Worm (Caenorhabditis elegans): ENCODE measurements around the gene R13D11.3.

R13D11.3 gene

ce11 chrV:849512-849911 is 34.7 kb downstream of the R13D11.3 start, which contains the start of gene srbc-12:
Gene srbc-12, plus strand, starts transcription at chrV:849812.
- no peak for TF ChIP-seq ztf-4 (tag; optimal IDR thresholded peaks at IDR 0.05)
- no peak for TF ChIP-seq elt-2 (tag; optimal IDR thresholded peaks at IDR 0.05)
- no peak for TF ChIP-seq lsy-12 (tag; optimal IDR thresholded peaks at IDR 0.05)
- TF ChIP-seq ceh-16 (tag; optimal IDR thresholded peaks at IDR 0.05): no peak
- TF ChIP-seq unc-62 (GFP tag; optimal IDR thresholded peaks at IDR 0.05): no peak
- TF ChIP-seq ceh-82 (tag; optimal IDR thresholded peaks at IDR 0.05): no peak
- TF ChIP-seq sea-2 (GFP tag; optimal IDR thresholded peaks at IDR 0.05): no peak
- no peak for TF ChIP-seq eor-1 (tag; optimal IDR thresholded peaks at IDR 0.05)
- TF ChIP-seq mml-1 (tag; optimal IDR thresholded peaks at IDR 0.05): no peak
- TF ChIP-seq egl-27 (tag; optimal IDR thresholded peaks at IDR 0.05): no peak
- no peak for TF ChIP-seq pqm-1 (tag; optimal IDR thresholded peaks at IDR 0.05)
- TF ChIP-seq nhr-77 (tag; optimal IDR thresholded peaks at IDR 0.05): no peak
- no peak for TF ChIP-seq ZK546.5 (tag; optimal IDR thresholded peaks at IDR 0.05)

ce11 chrV:852184-852583 is 37.4 kb downstream of the R13D11.3 start, which contains the start of gene K09C6.3:
Gene K09C6.3, plus strand, starts transcription at chrV:852484.
- TF ChIP-seq egl-27 (tag; optimal IDR thresholded peaks at IDR 0.05): no peak
- no peak for TF ChIP-seq elt-1 (tag; optimal IDR thresholded peaks at IDR 0.05)
- no peak for TF ChIP-seq lsy-12 (tag; optimal IDR thresholded peaks at IDR 0.05)
- TF ChIP-seq fos-1 (tag; optimal IDR thresholded peaks at IDR 0.05): no peak

ce11 chrV:854966-855365 is 40.1 kb downstream of the R13D11.3 start, which contains the start of gene K09C6.9:
Gene K09C6.9, minus strand, starts transcription at chrV:855066.
- no peak for TF ChIP-seq nhr-43 (tag; optimal IDR thresholded peaks at IDR 0.05; ENCODE audit: poor library complexity, severe bottlenecking)
- no peak for TF ChIP-seq nhr-67 (tag; optimal IDR thresholded peaks at IDR 0.05)
- no peak for TF ChIP-seq lin-39 (tag; optimal IDR thresholded peaks at IDR 0.05)
- TF ChIP-seq nhr-23 (tag; optimal IDR thresholded peaks at IDR 0.05): no peak
- no peak for TF ChIP-seq elt-2 (tag; optimal IDR thresholded peaks at IDR 0.05)
- no peak for TF ChIP-seq ztf-4 (tag; optimal IDR thresholded peaks at IDR 0.05)
- no peak for TF ChIP-seq ZK546.5 (tag; optimal IDR thresholded peaks at IDR 0.05)
- no peak for TF ChIP-seq elt-1 (tag; optimal IDR thresholded peaks at IDR 0.05)
- no peak for TF ChIP-seq R02D3.7 (tag; optimal IDR thresholded peaks at IDR 0.05)
- no peak for TF ChIP-seq zag-1 (tag; optimal IDR thresholded peaks at IDR 0.05)
- no peak for TF ChIP-seq ztf-11 (tag; optimal IDR thresholded peaks at IDR 0.05)
- no peak for TF ChIP-seq nhr-25 (tag; optimal IDR thresholded peaks at IDR 0.05)
- no peak for TF ChIP-seq pqm-1 (tag; optimal IDR thresholded peaks at IDR 0.05)
- TF ChIP-seq sea-2 (GFP tag; optimal IDR thresholded peaks at IDR 0.05): no peak
- TF ChIP-seq fkh-10 (GFP tag; optimal IDR thresholded peaks at IDR 0.05): no peak
- no peak for TF ChIP-seq ama-1 (optimal IDR thresholded peaks at IDR 0.05)
- no peak for TF ChIP-seq nhr-11 (tag; optimal IDR thresholded peaks at IDR 0.05)
- no peak for TF ChIP-seq snpc-4 (tag; optimal IDR thresholded peaks at IDR 0.05)
- TF ChIP-seq lsy-12 (tag; optimal IDR thresholded peaks at IDR 0.05): no peak
- TF ChIP-seq lin-15B (tag; optimal IDR thresholded peaks at IDR 0.05): no peak

- no peak for TF ChIP-seq ztf-4 (tag; optimal IDR thresholded peaks at IDR 0.05)
- TF ChIP-seq mdl-1 (tag; optimal IDR thresholded peaks at IDR 0.05): no peak
- TF ChIP-seq fos-1 (tag; optimal IDR thresholded peaks at IDR 0.05): no peak
- no peak for TF ChIP-seq fkh-2 (tag; optimal IDR thresholded peaks at IDR 0.05)
- no peak for TF ChIP-seq tbx-2 (tag; optimal IDR thresholded peaks at IDR 0.05)
- TF ChIP-seq nhr-67 (tag; optimal IDR thresholded peaks at IDR 0.05): no peak
- TF ChIP-seq ceh-82 (tag; optimal IDR thresholded peaks at IDR 0.05): no peak
- TF ChIP-seq nhr-76 (tag; optimal IDR thresholded peaks at IDR 0.05): no peak
- TF ChIP-seq nfya-1 (tag; optimal IDR thresholded peaks at IDR 0.05; ENCODE audit: insufficient read depth): no peak
- TF ChIP-seq pha-4 (tag; optimal IDR thresholded peaks at IDR 0.05): no peak
- TF ChIP-seq unc-39 (tag; optimal IDR thresholded peaks at IDR 0.05): no peak
Observed at ce11 chrV:856549-856948, 41.7 kb downstream of the R13D11.3 start, which contains the start of gene K09C6.2. Gene K09C6.2, plus strand, starts transcription at chrV:856849.

- TF ChIP-seq nhr-43 (tag; optimal IDR thresholded peaks at IDR 0.05; ENCODE audit: poor library complexity, severe bottlenecking) (no peak), nhr-12 (tag; optimal IDR thresholded peaks at IDR 0.05) (no peak), snpc-4 (tag; optimal IDR thresholded peaks at IDR 0.05) (peak; percentile 84)
Observed at ce11 chrV:858841-859456, 44.1 kb downstream of the R13D11.3 start.
